Fruit fly (Drosophila melanogaster): ENCODE results near the gene TORIP.
A peak's percentile ranks its signal among the peaks of the same experiment; 100 is the strongest.

The TORIP gene

dm6 chr3L:19794203-19794802 is 10.6 kb downstream of the TORIP start (continued):
- TF ChIP-seq CG12155 (GFP tag; optimal IDR thresholded peaks at IDR 0.05): peak; percentile 66
- peak; percentile 66 for TF ChIP-seq dmrt11E (tag; optimal IDR thresholded peaks at IDR 0.05)
- peak; percentile 55 for TF ChIP-seq sens-2 (GFP tag; IDR thresholded peaks at IDR 0.05)
- TF ChIP-seq Mes4 (GFP tag; optimal IDR thresholded peaks at IDR 0.05): peak; percentile 71
- peak; percentile 27 for TF ChIP-seq CG11398 (GFP tag; optimal IDR thresholded peaks at IDR 0.05)
- peak; percentile 52 for TF ChIP-seq mirr (GFP tag; optimal IDR thresholded peaks at IDR 0.05)
- TF ChIP-seq zen (tag; optimal IDR thresholded peaks at IDR 0.05): peak; percentile 39
- TF ChIP-seq CG15073 (GFP tag; optimal IDR thresholded peaks at IDR 0.05): peak; percentile 52
- TF ChIP-seq CG30403 (GFP tag; optimal IDR thresholded peaks at IDR 0.05): peak; percentile 88
- peak; percentile 79 for TF ChIP-seq CG16863 (GFP tag; optimal IDR thresholded peaks at IDR 0.05)
- peak; percentile 57 for TF ChIP-seq rib (GFP tag; IDR thresholded peaks at IDR 0.05)
- no peak for TF ChIP-seq CG12769 (tag; optimal IDR thresholded peaks at IDR 0.05)
- peak; percentile 45 for TF ChIP-seq MBD-R2 (GFP tag; IDR thresholded peaks at IDR 0.05)
- peak; percentile 67 for TF ChIP-seq jing (GFP tag; optimal IDR thresholded peaks at IDR 0.05)
- peak; percentile 69 for TF ChIP-seq CG1603 (tag; optimal IDR thresholded peaks at IDR 0.05)
- TF ChIP-seq cas (GFP tag; IDR thresholded peaks at IDR 0.05): 0 out of 2 replicates have a peak, but pooled peaks have one; percentile 31
- 0 out of 2 replicates have a peak, but pooled peaks have one; percentile 32 for TF ChIP-seq CG4404 (GFP tag; IDR thresholded peaks at IDR 0.05)
- peak; percentile 18; the same call in 1 of the 2 replicates for TF ChIP-seq tna (GFP tag; IDR thresholded peaks at IDR 0.05; ENCODE audit: partially characterized antibody)
- TF ChIP-seq wek (GFP tag; optimal IDR thresholded peaks at IDR 0.05): peak; percentile 66
- peak; percentile 47 for TF ChIP-seq CG8944 (GFP tag; optimal IDR thresholded peaks at IDR 0.05)
- TF ChIP-seq Drgx (GFP tag; IDR thresholded peaks at IDR 0.05): peak; percentile 78
- no peak for TF ChIP-seq luna (GFP tag; optimal IDR thresholded peaks at IDR 0.05)
- peak; percentile 87 for TF ChIP-seq cg (GFP tag; optimal IDR thresholded peaks at IDR 0.05)
- peak; percentile 44 for TF ChIP-seq CG10654 (GFP tag; optimal IDR thresholded peaks at IDR 0.05)
- TF ChIP-seq jigr1 (GFP tag; IDR thresholded peaks at IDR 0.05): 0 out of 3 replicates have a peak, but pooled peaks have one; percentile 28
- TF ChIP-seq gem (tag; optimal IDR thresholded peaks at IDR 0.05): peak; percentile 91
- peak; percentile 37 for TF ChIP-seq CG10366 (GFP tag; IDR thresholded peaks at IDR 0.05)
- TF ChIP-seq Oli (tag; optimal IDR thresholded peaks at IDR 0.05): peak; percentile 90
- TF ChIP-seq chif (GFP tag; optimal IDR thresholded peaks at IDR 0.05): peak; percentile 69 to 74
- TF ChIP-seq D19A (tag; optimal IDR thresholded peaks at IDR 0.05): peak; percentile 81
- peak; percentile 79 for TF ChIP-seq ewg (GFP tag; optimal IDR thresholded peaks at IDR 0.05)
- TF ChIP-seq C15 (GFP tag; IDR thresholded peaks at IDR 0.05): 0 out of 3 replicates have a peak, but pooled peaks have one; percentile 11
- TF ChIP-seq kah (GFP tag; optimal IDR thresholded peaks at IDR 0.05): peak; percentile 69
- TF ChIP-seq seq (GFP tag; IDR thresholded peaks at IDR 0.05): peak; percentile 76
- peak; percentile 88 for TF ChIP-seq lbe (GFP tag; optimal IDR thresholded peaks at IDR 0.05)
- TF ChIP-seq fru (optimal IDR thresholded peaks at IDR 0.05): no peak
- no peak for TF ChIP-seq CG3163 (GFP tag; optimal IDR thresholded peaks at IDR 0.05)
- peak; percentile 79 for TF ChIP-seq Atf-2 (GFP tag; optimal IDR thresholded peaks at IDR 0.05)
- peak; percentile 73 for TF ChIP-seq her (GFP tag; optimal IDR thresholded peaks at IDR 0.05)
- TF ChIP-seq eyg (GFP tag; optimal IDR thresholded peaks at IDR 0.05): peak; percentile 55
- TF ChIP-seq zfh1 (GFP tag; IDR thresholded peaks at IDR 0.05): peak; percentile 74
- peak; percentile 30 for TF ChIP-seq CG15696 (tag; optimal IDR thresholded peaks at IDR 0.05)
- peak; percentile 77 for TF ChIP-seq CG14710 (tag; optimal IDR thresholded peaks at IDR 0.05)
- peak in 1 of 2 experiments; percentile 90 for TF ChIP-seq Eip74EF (GFP tag; optimal IDR thresholded peaks at IDR 0.05)
- no peak for TF ChIP-seq CG31365 (tag; optimal IDR thresholded peaks at IDR 0.05)
- peak; percentile 79 for TF ChIP-seq Six4 (GFP tag; optimal IDR thresholded peaks at IDR 0.05)
- no peak for TF ChIP-seq br (optimal IDR thresholded peaks at IDR 0.05)
- TF ChIP-seq ci (GFP tag; IDR thresholded peaks at IDR 0.05): peak; percentile 85
- peak; percentile 53 for TF ChIP-seq CG10565 (GFP tag; optimal IDR thresholded peaks at IDR 0.05)
- TF ChIP-seq gsb (GFP tag; IDR thresholded peaks at IDR 0.05): peak; percentile 80; the same call in 1 of the 2 replicates
